Worm (Caenorhabditis elegans) whole organism, early embryonic: Measurements from ENCODE around the gene F14D2.11.

Experiments used
- B0310.2 ChIP-seq: sonication (generic microtip); optimal IDR thresholded peaks from 2 replicates; lab custom pipeline; 2016; ENCODE audit warnings: mild to moderate bottlenecking, missing genetic modification characterization, missing compliant biosample characterization
- F13C5.2 ChIP-seq: sonication (generic microtip); optimal IDR thresholded peaks from 2 replicates; lab custom pipeline; 2017; ENCODE audit warnings: mild to moderate bottlenecking, missing genetic modification characterization, inconsistent platforms, missing compliant biosample characterization
- aly-1 ChIP-seq: sonication (generic microtip); optimal IDR thresholded peaks from 2 replicates; lab custom pipeline; 2016; ENCODE audit warnings: missing genetic modification characterization, missing compliant biosample characterization
- ama-1 ChIP-seq: fragments of 150-350 bp; optimal IDR thresholded peaks from 2 replicates; lab custom pipeline; 2014
- ceh-13 ChIP-seq: fragments of 200-800 bp; sonication (Bioruptor generic); optimal IDR thresholded peaks from 2 replicates; lab custom pipeline; 2018; ENCODE audit warnings: mild to moderate bottlenecking, missing genetic modification characterization, missing compliant biosample characterization
- ceh-36 ChIP-seq: sonication (generic microtip); optimal IDR thresholded peaks from 2 replicates; lab custom pipeline; 2016; ENCODE audit warnings: missing genetic modification characterization, inconsistent platforms, missing compliant biosample characterization
- ets-7 ChIP-seq: sonication (generic microtip); optimal IDR thresholded peaks from 2 replicates; lab custom pipeline; 2016; ENCODE audit warnings: missing genotype, missing genetic modification characterization, missing compliant biosample characterization
- flt-1 ChIP-seq: fragments of 200-800 bp; sonication (Bioruptor generic); IDR thresholded peaks from 2 replicates; pipeline ENCODE4 v1.3.6; 2022; ENCODE audit warnings: missing genetic modification characterization, missing compliant biosample characterization
- hmbx-1 ChIP-seq: sonication (generic microtip); optimal IDR thresholded peaks from 2 replicates; lab custom pipeline; 2016; ENCODE audit warnings: mild to moderate bottlenecking, missing genetic modification characterization, missing compliant biosample characterization
- hmg-4 ChIP-seq: fragments of 200-800 bp; sonication (Bioruptor generic); optimal IDR thresholded peaks from 2 replicates; lab custom pipeline; 2018; ENCODE audit warnings: mild to moderate bottlenecking, missing genetic modification characterization, missing compliant biosample characterization
- hnd-1 ChIP-seq: sonication (generic microtip); optimal IDR thresholded peaks from 2 replicates; lab custom pipeline; 2016; ENCODE audit warnings: missing genetic modification characterization, missing compliant biosample characterization
- pes-1 ChIP-seq: fragments of 200-800 bp; sonication (Bioruptor generic); IDR thresholded peaks from 2 replicates; pipeline ENCODE4 v1.3.6; 2022; ENCODE audit warnings: missing genetic modification reagents, missing genetic modification characterization, missing compliant biosample characterization
- scrt-1 ChIP-seq: fragments of 200-800 bp; sonication (Bioruptor generic); IDR thresholded peaks from 2 replicates; pipeline ENCODE4 v1.3.6; 2022; ENCODE audit warnings: missing genetic modification characterization, missing compliant biosample characterization
- sea-1 ChIP-seq: fragments of 200-800 bp; sonication (Bioruptor generic); conservative IDR thresholded peaks from 2 replicates; pipeline ENCODE4 v1.3.6; 2022; ENCODE audit warnings: missing genetic modification characterization, missing compliant biosample characterization
- tbx-11 ChIP-seq: fragments of 200-800 bp; sonication (Bioruptor generic); IDR thresholded peaks from 2 replicates; pipeline ENCODE4 v1.3.6; 2022; ENCODE audit warnings: missing genetic modification characterization, missing compliant biosample characterization
- tbx-37 ChIP-seq: fragments of 200-800 bp; sonication (Bioruptor generic); conservative IDR thresholded peaks from 2 replicates; pipeline ENCODE4 v1.3.6; 2022; ENCODE audit warnings: missing genetic modification reagents, missing genetic modification characterization, missing compliant biosample characterization
- tra-4 ChIP-seq: sonication (generic microtip); optimal IDR thresholded peaks from 2 replicates; lab custom pipeline; 2017; ENCODE audit warnings: missing genetic modification characterization, missing compliant biosample characterization

The F14D2.11 gene

ce11 chrII:3347940-3348610 is 6.2 kb upstream of the F14D2.11 start, which contains the start of the genes F14D2.14 and bath-29:
F14D2.14 (minus strand) TSS chrII:3347990.
bath-29 (plus strand) TSS chrII:3348560.
- TF ChIP-seq ceh-36 (no peak), ets-7 (tag; lab: Kevin White, UChicago) (no peak), tbx-37 (GFP tag; lab: Robert Waterston, UW) (no peak)

ce11 chrII:3346328-3346780 is 4.5 kb upstream of the F14D2.11 start, which contains the start of gene bath-30:
bath-30 (minus strand) TSS chrII:3346378.
- no peak for TF ChIP-seq pes-1 (GFP tag; lab: Robert Waterston, UW)
- TF ChIP-seq F13C5.2 (tag; lab: Kevin White, UChicago), result no peak
- no peak for TF ChIP-seq sea-1 (GFP tag; lab: Robert Waterston, UW)
- TF ChIP-seq hnd-1, result no peak
- TF ChIP-seq aly-1 (tag; lab: Kevin White, UChicago), result no peak
- TF ChIP-seq hmg-4 (GFP tag; lab: Kevin White, UChicago), result no peak
- no peak for TF ChIP-seq ceh-36
- TF ChIP-seq ama-1 (lab: Kevin White, UChicago), result no peak
- no peak for TF ChIP-seq scrt-1 (GFP tag; lab: Robert Waterston, UW)
- TF ChIP-seq tra-4, result no peak
- TF ChIP-seq tbx-11 (GFP tag; lab: Robert Waterston, UW), result no peak
- no peak for TF ChIP-seq B0310.2 (tag; lab: Kevin White, UChicago)
- TF ChIP-seq tbx-37 (GFP tag; lab: Robert Waterston, UW), result no peak
- no peak for TF ChIP-seq ceh-13 (GFP tag; lab: Kevin White, UChicago)

ce11 chrII:3344917-3345316 is 3.0 kb upstream of the F14D2.11 start, which contains the start of gene bath-28:
bath-28 (minus strand) TSS chrII:3344967.
- no peak for TF ChIP-seq flt-1 (GFP tag; lab: Robert Waterston, UW)
- TF ChIP-seq B0310.2 (tag; lab: Kevin White, UChicago), result no peak
- no peak for TF ChIP-seq ceh-36
- TF ChIP-seq sea-1 (GFP tag; lab: Robert Waterston, UW), result no peak
- TF ChIP-seq hmbx-1, result no peak
- TF ChIP-seq aly-1 (tag; lab: Kevin White, UChicago), result no peak
- TF ChIP-seq ama-1 (lab: Kevin White, UChicago), result no peak
- no peak for TF ChIP-seq ceh-13 (GFP tag; lab: Kevin White, UChicago)
- no peak for TF ChIP-seq ets-7 (tag; lab: Kevin White, UChicago)
- no peak for TF ChIP-seq tbx-11 (GFP tag; lab: Robert Waterston, UW)
- TF ChIP-seq tra-4, result no peak
- TF ChIP-seq scrt-1 (GFP tag; lab: Robert Waterston, UW), result no peak
- TF ChIP-seq F13C5.2 (tag; lab: Kevin White, UChicago), result no peak
- no peak for TF ChIP-seq hmg-4 (GFP tag; lab: Kevin White, UChicago)
- no peak for TF ChIP-seq pes-1 (GFP tag; lab: Robert Waterston, UW)
- TF ChIP-seq tbx-37 (GFP tag; lab: Robert Waterston, UW), result no peak
- TF ChIP-seq hnd-1, result no peak

- TF ChIP-seq F13C5.2 (tag; lab: Kevin White, UChicago) (no peak), ama-1 (lab: Kevin White, UChicago) (no peak), ceh-36 (no peak), B0310.2 (tag; lab: Kevin White, UChicago) (no peak), ets-7 (tag; lab: Kevin White, UChicago) (no peak), tra-4 (no peak), tbx-11 (GFP tag; lab: Robert Waterston, UW) (no peak), flt-1 (GFP tag; lab: Robert Waterston, UW) (no peak), hmg-4 (GFP tag; lab: Kevin White, UChicago) (no peak), aly-1 (tag; lab: Kevin White, UChicago) (no peak)
Observed at ce11 chrII:3343714-3344113, 1.8 kb upstream of the F14D2.11 start, which contains the start of gene F14D2.15. F14D2.15 (minus strand) TSS chrII:3343814.

ce11 chrII:3340818-3341217 is 1.1 kb downstream of the F14D2.11 start:
- TF ChIP-seq ets-7 (tag; lab: Kevin White, UChicago) (no peak), hmg-4 (GFP tag; lab: Kevin White, UChicago) (no peak)

ce11 chrII:3340251-3340650 is 1.6 kb downstream of the F14D2.11 start, which contains the start of gene F14D2.5:
F14D2.5 (plus strand) TSS chrII:3340551.
- TF ChIP-seq hmg-4 (GFP tag; lab: Kevin White, UChicago), result no peak
- no peak for TF ChIP-seq B0310.2 (tag; lab: Kevin White, UChicago)
- no peak for TF ChIP-seq pes-1 (GFP tag; lab: Robert Waterston, UW)
- TF ChIP-seq ama-1 (lab: Kevin White, UChicago), result no peak
- TF ChIP-seq ceh-13 (GFP tag; lab: Kevin White, UChicago), result no peak
- TF ChIP-seq ceh-36, result no peak
- no peak for TF ChIP-seq tbx-37 (GFP tag; lab: Robert Waterston, UW)
- no peak for TF ChIP-seq sea-1 (GFP tag; lab: Robert Waterston, UW)
- no peak for TF ChIP-seq hmbx-1
- TF ChIP-seq hnd-1, result no peak
- no peak for TF ChIP-seq tra-4
- TF ChIP-seq flt-1 (GFP tag; lab: Robert Waterston, UW), result no peak
- no peak for TF ChIP-seq aly-1 (tag; lab: Kevin White, UChicago)
- no peak for TF ChIP-seq F13C5.2 (tag; lab: Kevin White, UChicago)
- TF ChIP-seq ets-7 (tag; lab: Kevin White, UChicago), result no peak
- no peak for TF ChIP-seq tbx-11 (GFP tag; lab: Robert Waterston, UW)
- TF ChIP-seq scrt-1 (GFP tag; lab: Robert Waterston, UW), result no peak

- TF ChIP-seq pes-1 (GFP tag; lab: Robert Waterston, UW), result no peak
- no peak for TF ChIP-seq tbx-11 (GFP tag; lab: Robert Waterston, UW)
- no peak for TF ChIP-seq hmg-4 (GFP tag; lab: Kevin White, UChicago)
- no peak for TF ChIP-seq F13C5.2 (tag; lab: Kevin White, UChicago)
- TF ChIP-seq ama-1 (lab: Kevin White, UChicago), result no peak
- TF ChIP-seq sea-1 (GFP tag; lab: Robert Waterston, UW), result no peak
- no peak for TF ChIP-seq ets-7 (tag; lab: Kevin White, UChicago)
Observed at ce11 chrII:3338556-3338955, 3.3 kb downstream of the F14D2.11 start, which contains the start of gene F14D2.7. F14D2.7 (minus strand) TSS chrII:3338656.
